Worm (Caenorhabditis elegans) whole organism, midembryonic: ENCODE data around the gene ptr-15.

Experiments used
- T22C8.4 ChIP-seq: fragments of 200-800 bp; sonication (Bioruptor generic); IDR thresholded peaks from 2 replicates; pipeline ENCODE4 v1.3.6; 2022; ENCODE audit warnings: missing genetic modification characterization, missing compliant biosample characterization
- cog-1 ChIP-seq: sonication (generic microtip); optimal IDR thresholded peaks from 2 replicates; lab custom pipeline; 2016; ENCODE audit warnings: missing genetic modification characterization, missing compliant biosample characterization
- flt-1 ChIP-seq: fragments of 200-800 bp; sonication (Bioruptor generic); IDR thresholded peaks from 2 replicates; pipeline ENCODE4 v1.3.6; 2022; ENCODE audit warnings: missing genetic modification characterization, missing compliant biosample characterization
- klf-2 ChIP-seq: fragments of 200-800 bp; sonication (Bioruptor generic); conservative IDR thresholded peaks from 2 replicates; pipeline ENCODE4 v1.3.6; 2022; ENCODE audit warnings: missing genetic modification reagents, missing genetic modification characterization, missing compliant biosample characterization
- med-1 ChIP-seq: sonication (generic microtip); optimal IDR thresholded peaks from 2 replicates; lab custom pipeline; 2017; ENCODE audit warnings: missing genetic modification characterization, mild to moderate bottlenecking, missing compliant biosample characterization, antibody characterized with exemption, missing genetic modification reagents; ENCODE audit not compliant: insufficient read depth
- ref-1 ChIP-seq: fragments of 200-800 bp; sonication (Bioruptor generic); conservative IDR thresholded peaks from 2 replicates; pipeline ENCODE4 v1.3.6; 2022; ENCODE audit warnings: missing genetic modification reagents, missing genetic modification characterization, missing compliant biosample characterization
- tab-1 ChIP-seq: fragments of 200-800 bp; sonication (Bioruptor generic); IDR thresholded peaks from 2 replicates; pipeline ENCODE4 v1.3.6; 2022; ENCODE audit warnings: missing genetic modification characterization, missing compliant biosample characterization
- ztf-23 ChIP-seq: fragments of 200-800 bp; sonication (Bioruptor generic); IDR thresholded peaks from 2 replicates; pipeline ENCODE4 v1.3.6; 2022; ENCODE audit warnings: missing genetic modification reagents, missing genetic modification characterization, missing compliant biosample characterization
- ztf-29 ChIP-seq: fragments of 200-800 bp; sonication (Bioruptor generic); IDR thresholded peaks from 2 replicates; pipeline ENCODE4 v1.3.6; 2022; ENCODE audit warnings: missing genetic modification reagents, missing genetic modification characterization, missing compliant biosample characterization

ptr-15 gene

ce11 chrV:6934212-6934611, 35.6 kb downstream of the ptr-15 start, which contains the start of gene lipl-6:
Gene lipl-6 (minus strand): TSS chrV:6934312.
- no peak for TF ChIP-seq cog-1 (tag; lab: Kevin White, UChicago)
- no peak for TF ChIP-seq med-1
- no peak for TF ChIP-seq klf-2
- no peak for TF ChIP-seq ref-1 (GFP tag; lab: Robert Waterston, UW)
- no peak for TF ChIP-seq flt-1 (GFP tag; lab: Robert Waterston, UW)
- no peak for TF ChIP-seq tab-1 (GFP tag; lab: Robert Waterston, UW)
- TF ChIP-seq T22C8.4: no peak
- TF ChIP-seq ztf-29: no peak
- no peak for TF ChIP-seq ztf-23 (GFP tag; lab: Robert Waterston, UW)

- TF ChIP-seq ztf-29 (no peak), klf-2 (no peak), T22C8.4 (no peak), ztf-23 (GFP tag; lab: Robert Waterston, UW) (no peak), flt-1 (GFP tag; lab: Robert Waterston, UW) (no peak), tab-1 (GFP tag; lab: Robert Waterston, UW) (no peak), ref-1 (GFP tag; lab: Robert Waterston, UW) (no peak), cog-1 (tag; lab: Kevin White, UChicago) (no peak), med-1 (no peak)
These were observed 39.5 kb downstream of the ptr-15 start for ce11 chrV:6930284-6930683.

- TF ChIP-seq T22C8.4 (no peak), tab-1 (GFP tag; lab: Robert Waterston, UW) (no peak), cog-1 (tag; lab: Kevin White, UChicago) (no peak), flt-1 (GFP tag; lab: Robert Waterston, UW) (no peak), med-1 (no peak), klf-2 (no peak), ztf-23 (GFP tag; lab: Robert Waterston, UW) (no peak), ztf-29 (no peak), ref-1 (GFP tag; lab: Robert Waterston, UW) (no peak)
These were observed 40.9 kb downstream of the ptr-15 start, which contains the start of gene unc-68 for ce11 chrV:6928938-6929337. Gene unc-68 (minus strand): TSS chrV:6929038.

- TF ChIP-seq cog-1 (tag; lab: Kevin White, UChicago) (no peak), klf-2 (no peak), T22C8.4 (no peak), flt-1 (GFP tag; lab: Robert Waterston, UW) (no peak), ref-1 (GFP tag; lab: Robert Waterston, UW) (no peak), ztf-23 (GFP tag; lab: Robert Waterston, UW) (no peak), ztf-29 (no peak), med-1 (no peak), tab-1 (GFP tag; lab: Robert Waterston, UW) (no peak)
These were observed 43.2 kb downstream of the ptr-15 start for ce11 chrV:6926633-6927032.

ce11 chrV:6919251-6919650, 50.5 kb downstream of the ptr-15 start:
- TF ChIP-seq cog-1 (tag; lab: Kevin White, UChicago) (no peak), flt-1 (GFP tag; lab: Robert Waterston, UW) (no peak), ztf-29 (no peak), ref-1 (GFP tag; lab: Robert Waterston, UW) (no peak), klf-2 (no peak), med-1 (no peak), tab-1 (GFP tag; lab: Robert Waterston, UW) (no peak), T22C8.4 (no peak), ztf-23 (GFP tag; lab: Robert Waterston, UW) (no peak)

ce11 chrV:6917280-6917679, 52.5 kb downstream of the ptr-15 start:
- TF ChIP-seq tab-1 (GFP tag; lab: Robert Waterston, UW): no peak
- no peak for TF ChIP-seq T22C8.4
- TF ChIP-seq flt-1 (GFP tag; lab: Robert Waterston, UW): no peak
- TF ChIP-seq med-1: no peak
- no peak for TF ChIP-seq cog-1 (tag; lab: Kevin White, UChicago)
